Worm (Caenorhabditis elegans): ENCODE data around the gene pqn-91.
"Not testable (repeated sequence)": the region's sequence is repeated elsewhere in the genome, so short reads cannot be mapped to it uniquely, and the experiment has no call there.

Gene pqn-91

DNA sequence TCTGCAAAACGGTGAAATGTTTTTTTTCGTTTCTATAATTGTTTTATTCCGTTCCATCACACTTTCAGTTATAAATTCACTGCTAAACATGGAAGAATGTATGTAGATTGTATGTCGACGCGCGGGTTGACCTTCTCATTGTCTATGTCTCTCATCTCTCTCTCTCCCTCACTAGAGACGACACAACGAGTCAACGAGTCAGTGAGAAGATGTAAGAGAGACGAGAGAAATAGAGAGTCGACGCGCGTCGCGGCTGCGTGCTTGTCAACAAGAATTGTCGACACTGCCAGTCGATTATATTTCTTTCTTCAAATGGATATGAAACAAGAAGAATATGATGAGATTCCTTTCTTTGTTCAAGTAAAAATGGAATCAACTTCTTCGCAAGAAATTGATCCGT, 20.3 kb downstream of the pqn-91 start, which contains the start of gene Y73F8A.13:
Y73F8A.13 (plus strand) TSS at position 240 of the 400 bp plus-strand sequence.
- TF ChIP-seq sem-2 (GFP tag; optimal IDR thresholded peaks at IDR 0.05) (no peak), hlh-1 (tag; optimal IDR thresholded peaks at IDR 0.05) (peak; percentile 2), pha-4 (tag; optimal IDR thresholded peaks at IDR 0.05) (peak; percentile 33)

DNA sequence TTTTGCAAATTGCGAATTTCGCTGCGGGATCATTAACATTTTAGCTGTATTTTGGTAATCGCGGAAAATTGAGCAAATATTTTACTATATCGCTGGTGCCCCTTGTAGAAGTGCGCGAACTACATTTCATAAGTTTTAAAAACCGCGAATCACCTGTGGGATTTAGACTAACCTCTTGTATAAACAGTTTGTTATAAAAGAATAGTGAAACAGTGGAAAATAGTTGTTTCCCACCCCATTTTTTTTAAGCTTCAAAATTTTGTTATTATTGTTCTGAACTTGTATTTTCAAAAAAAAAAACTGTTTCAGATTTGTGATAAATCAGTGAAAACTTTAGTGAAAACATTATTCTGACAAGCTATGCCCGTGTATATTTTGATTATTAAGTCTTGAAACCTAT, 23.8 kb downstream of the pqn-91 start:
- TF ChIP-seq flh-1 (GFP tag; optimal IDR thresholded peaks at IDR 0.05) (no peak), mab-5 (tag; optimal IDR thresholded peaks at IDR 0.05) (no peak), nhr-76 (tag; optimal IDR thresholded peaks at IDR 0.05) (no peak), lin-32 (GFP tag; optimal IDR thresholded peaks at IDR 0.05) (no peak), nhr-12 (tag; optimal IDR thresholded peaks at IDR 0.05) (no peak), snpc-4 (tag; optimal IDR thresholded peaks at IDR 0.05) (no peak), ceh-43 (GFP tag; optimal IDR thresholded peaks at IDR 0.05) (no peak), ztf-11 (tag; optimal IDR thresholded peaks at IDR 0.05) (no peak), ham-2 (GFP tag; optimal IDR thresholded peaks at IDR 0.05) (no peak), ceh-39 (tag; optimal IDR thresholded peaks at IDR 0.05) (no peak), unc-120 (tag; optimal IDR thresholded peaks at IDR 0.05; ENCODE audit: poor library complexity, severe bottlenecking) (no peak)

DNA sequence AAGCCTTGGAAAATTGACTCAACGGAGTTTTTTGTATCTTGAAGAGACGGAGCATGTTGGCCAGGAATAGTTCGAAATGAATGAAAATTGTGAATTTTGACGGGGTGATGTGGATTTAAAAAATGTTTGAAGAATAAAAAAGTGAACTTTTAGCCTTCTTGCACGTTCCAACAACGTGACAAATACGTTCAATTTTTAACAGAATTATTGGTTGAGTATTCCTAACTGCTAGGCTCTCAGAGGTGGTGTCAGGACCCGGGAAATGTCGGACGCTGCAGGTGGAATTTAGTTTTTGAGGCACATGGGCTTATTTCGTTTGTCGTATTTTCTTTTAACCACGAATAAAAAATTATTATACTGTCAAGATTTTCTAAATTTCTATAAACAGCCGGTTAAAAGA, 27.3 kb downstream of the pqn-91 start, which contains the start of gene Y73F8A.14:
Y73F8A.14 (minus strand) TSS at position 101 of the 400 bp plus-strand sequence.
- TF ChIP-seq ham-2 (GFP tag; optimal IDR thresholded peaks at IDR 0.05); cnd-1 (tag; optimal IDR thresholded peaks at IDR 0.05); ztf-11 (tag; optimal IDR thresholded peaks at IDR 0.05): not testable (repeated sequence)

DNA sequence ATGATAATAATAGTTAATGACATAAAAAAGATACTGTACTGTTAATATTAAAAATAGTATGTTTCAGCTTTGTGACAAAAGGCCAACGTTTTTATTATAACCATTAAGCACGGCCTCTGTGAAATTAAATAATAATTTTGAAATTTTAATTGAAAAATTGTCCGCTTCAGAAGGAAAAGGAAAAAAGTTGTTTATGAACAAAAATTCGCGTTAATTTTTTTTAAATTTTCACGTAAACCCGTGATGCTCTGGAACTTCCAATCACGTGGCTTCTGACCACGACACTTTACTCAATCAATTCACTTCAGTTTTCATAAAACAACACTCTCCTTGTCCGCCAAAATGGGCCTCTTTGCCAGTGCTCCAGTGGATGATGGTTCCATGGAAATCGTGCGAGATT, 29.6 kb downstream of the pqn-91 start, which contains the start of gene Y73F8A.15:
Y73F8A.15 (plus strand) TSS at position 301 of the 400 bp plus-strand sequence.
- TF ChIP-seq nhr-237 (tag; optimal IDR thresholded peaks at IDR 0.05) (no peak), sptf-1 (tag; optimal IDR thresholded peaks at IDR 0.05) (no peak), zip-8 (tag; optimal IDR thresholded peaks at IDR 0.05) (no peak), cnd-1 (tag; optimal IDR thresholded peaks at IDR 0.05) (no peak), elt-1 (tag; optimal IDR thresholded peaks at IDR 0.05; ENCODE audit: borderline replicate concordance, insufficient read depth) (no peak), blmp-1 (tag; optimal IDR thresholded peaks at IDR 0.05) (no peak), hlh-1 (tag; optimal IDR thresholded peaks at IDR 0.05) (no peak), nhr-76 (tag; optimal IDR thresholded peaks at IDR 0.05) (no peak), snpc-4 (tag; optimal IDR thresholded peaks at IDR 0.05) (no peak), lin-32 (GFP tag; optimal IDR thresholded peaks at IDR 0.05) (no peak), ceh-39 (tag; optimal IDR thresholded peaks at IDR 0.05) (no peak), mls-2 (tag; optimal IDR thresholded peaks at IDR 0.05) (no peak), mab-5 (tag; optimal IDR thresholded peaks at IDR 0.05) (no peak), unc-39 (tag; optimal IDR thresholded peaks at IDR 0.05) (no peak), ceh-43 (GFP tag; optimal IDR thresholded peaks at IDR 0.05) (no peak), M03D4.4 (tag; optimal IDR thresholded peaks at IDR 0.05) (no peak), nhr-2 (tag; optimal IDR thresholded peaks at IDR 0.05) (no peak), bed-3 (GFP tag; optimal IDR thresholded peaks at IDR 0.05) (no peak)

DNA sequence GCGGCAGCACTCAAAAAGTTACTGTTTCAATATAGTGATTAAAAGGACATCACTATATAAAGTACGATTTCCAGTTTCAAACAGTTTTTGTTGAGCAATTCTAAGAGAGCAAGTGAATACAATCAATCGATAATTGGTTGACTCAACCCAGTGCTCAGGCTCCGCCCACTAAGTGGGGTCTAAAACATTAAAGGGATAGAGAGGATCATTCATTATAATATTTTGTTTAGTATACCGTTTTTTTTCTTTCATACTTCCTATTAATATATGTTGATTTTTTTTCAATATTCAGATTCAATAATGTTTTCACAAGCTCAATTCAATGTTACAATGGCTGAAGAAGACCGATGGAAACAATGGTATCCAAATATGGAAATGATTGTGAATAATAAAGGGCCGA, 31.9 kb downstream of the pqn-91 start, which contains the start of gene tbx-39:
tbx-39 (plus strand) TSS at position 301 of the 400 bp plus-strand sequence.
- TF ChIP-seq snpc-4 (tag; optimal IDR thresholded peaks at IDR 0.05), result no peak
- TF ChIP-seq nhr-12 (tag; optimal IDR thresholded peaks at IDR 0.05), result no peak
- no peak for TF ChIP-seq blmp-1 (tag; optimal IDR thresholded peaks at IDR 0.05)
- TF ChIP-seq drap-1 (GFP tag; optimal IDR thresholded peaks at IDR 0.05), result no peak
- no peak for TF ChIP-seq nhr-2 (tag; optimal IDR thresholded peaks at IDR 0.05)
- TF ChIP-seq zip-8 (tag; optimal IDR thresholded peaks at IDR 0.05), result no peak
- no peak for TF ChIP-seq unc-39 (tag; optimal IDR thresholded peaks at IDR 0.05)
- no peak for TF ChIP-seq unc-62 (GFP tag; optimal IDR thresholded peaks at IDR 0.05)
- TF ChIP-seq elt-1 (tag; optimal IDR thresholded peaks at IDR 0.05; ENCODE audit: borderline replicate concordance, insufficient read depth), result no peak
- TF ChIP-seq elt-3 (tag; optimal IDR thresholded peaks at IDR 0.05), result no peak
- TF ChIP-seq nhr-237 (tag; optimal IDR thresholded peaks at IDR 0.05), result no peak
- TF ChIP-seq pha-4 (tag; optimal IDR thresholded peaks at IDR 0.05), result no peak
- TF ChIP-seq bed-3 (GFP tag; optimal IDR thresholded peaks at IDR 0.05), result no peak
- TF ChIP-seq ham-2 (GFP tag; optimal IDR thresholded peaks at IDR 0.05), result no peak

DNA sequence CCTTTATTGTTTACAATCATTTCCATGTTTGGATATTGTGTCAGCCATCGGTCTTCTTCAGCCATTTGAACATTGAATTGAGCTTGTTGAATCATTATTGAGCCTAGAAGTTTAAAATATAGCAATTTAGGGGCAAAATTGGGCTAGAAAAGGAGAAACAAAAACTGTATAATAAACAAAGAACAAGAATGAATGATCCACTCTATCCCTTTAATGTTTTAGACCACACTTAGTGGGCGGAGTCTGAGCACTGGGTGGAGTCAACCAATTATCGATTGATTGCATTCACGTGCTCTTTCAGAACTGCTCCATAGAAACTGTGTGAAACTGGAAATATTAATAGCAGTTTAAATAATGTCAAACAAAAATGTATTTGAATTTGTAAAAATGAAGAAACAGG, 36.4 kb downstream of the pqn-91 start, which contains the start of gene tbx-40:
tbx-40 (minus strand) TSS at position 101 of the 400 bp plus-strand sequence.
- no peak for TF ChIP-seq pha-4 (tag; optimal IDR thresholded peaks at IDR 0.05)
- no peak for TF ChIP-seq sem-2 (GFP tag; optimal IDR thresholded peaks at IDR 0.05)
- TF ChIP-seq ceh-43 (GFP tag; optimal IDR thresholded peaks at IDR 0.05), result no peak
- TF ChIP-seq bed-3 (GFP tag; optimal IDR thresholded peaks at IDR 0.05), result no peak
- TF ChIP-seq lsy-2 (tag; optimal IDR thresholded peaks at IDR 0.05), result no peak
- no peak for TF ChIP-seq unc-62 (GFP tag; optimal IDR thresholded peaks at IDR 0.05)
- no peak for TF ChIP-seq ham-2 (GFP tag; optimal IDR thresholded peaks at IDR 0.05)
- TF ChIP-seq nhr-76 (tag; optimal IDR thresholded peaks at IDR 0.05), result no peak
- TF ChIP-seq tbx-8 (GFP tag; optimal IDR thresholded peaks at IDR 0.05), result no peak
